Fruit fly (Drosophila melanogaster): ENCODE data around the gene E5.

dm6 chr3R:13848272-13848671, 26.4 kb downstream of the E5 start:
- TF ChIP-seq CG4496 (GFP tag; IDR thresholded peaks at IDR 0.05) (no peak), EcR (GFP tag; optimal IDR thresholded peaks at IDR 0.05) (no peak), fd96Ca (GFP tag; IDR thresholded peaks at IDR 0.05) (no peak), Ets98B (GFP tag; IDR thresholded peaks at IDR 0.05) (no peak), CG15710 (tag; optimal IDR thresholded peaks at IDR 0.05) (peak; percentile 59), D1 (tag; optimal IDR thresholded peaks at IDR 0.05) (peak; percentile 22), Snoo (tag; optimal IDR thresholded peaks at IDR 0.05) (no peak), CG17806 (tag; optimal IDR thresholded peaks at IDR 0.05) (peak; percentile 50)

Data from whole organism, pupa.